Worm (Caenorhabditis elegans) whole organism, L4 larva: ENCODE measurements around the gene F07A11.1.

ENCODE experiments used
- F26F4.8 ChIP-seq: fragments of 200-800 bp; sonication (Bioruptor generic); conservative IDR thresholded peaks from 2 replicates; pipeline ENCODE4 v1.3.6; 2022; ENCODE audit warnings: missing genetic modification characterization, missing compliant biosample characterization
- F37D6.2 ChIP-seq: sonication (generic microtip); optimal IDR thresholded peaks from 2 replicates; lab custom pipeline; 2016; ENCODE audit warnings: mild to moderate bottlenecking, missing genetic modification characterization, missing compliant biosample characterization
- F44E2.7 ChIP-seq: fragments of 200-800 bp; sonication (Bioruptor generic); IDR thresholded peaks from 2 replicates; pipeline ENCODE4 v2.1.2; 2022; ENCODE audit warnings: missing genetic modification characterization, missing compliant biosample characterization
- T26A8.4 ChIP-seq: fragments of 200-800 bp; sonication (Bioruptor generic); IDR thresholded peaks from 2 replicates; pipeline ENCODE4 v1.3.6; 2022; ENCODE audit warnings: missing genetic modification characterization, missing compliant biosample characterization
- Y75B8A.6 ChIP-seq: fragments of 200-800 bp; sonication (Bioruptor generic); IDR thresholded peaks from 2 replicates; pipeline ENCODE4 v1.3.6; 2022; ENCODE audit warnings: missing genetic modification reagents, missing genetic modification characterization, missing compliant biosample characterization
- ama-1 ChIP-seq: fragments of 150-350 bp; optimal IDR thresholded peaks from 2 replicates; lab custom pipeline; 2014; ENCODE audit warnings: inconsistent platforms, mixed read lengths
- ceh-28 ChIP-seq: fragments of 150-350 bp; optimal IDR thresholded peaks from 2 replicates; lab custom pipeline; 2014; ENCODE audit warnings: missing biosample characterization, missing genetic modification reagents, missing genetic modification characterization
- ces-1 ChIP-seq: fragments of 150-350 bp; sonication (generic microtip); optimal IDR thresholded peaks from 4 replicates; lab custom pipeline; 2014; ENCODE audit warnings: missing biosample characterization, missing genetic modification reagents, missing genetic modification characterization
- ctbp-1 ChIP-seq: fragments of 200-800 bp; sonication (Bioruptor generic); IDR thresholded peaks from 2 replicates; pipeline ENCODE4 v1.3.6; 2022; ENCODE audit warnings: missing genetic modification reagents, missing genetic modification characterization, missing compliant biosample characterization
- dmd-8 ChIP-seq: fragments of 200-800 bp; sonication (Bioruptor generic); IDR thresholded peaks from 2 replicates; pipeline ENCODE4 v1.3.6; 2022; ENCODE audit warnings: missing genetic modification characterization, missing compliant biosample characterization
- dpl-1 ChIP-seq: fragments of 150-350 bp; optimal IDR thresholded peaks from 2 replicates; lab custom pipeline; 2014; ENCODE audit warnings: missing biosample characterization, missing genetic modification reagents, missing genetic modification characterization
- hlh-11 ChIP-seq: fragments of 200-800 bp; sonication (Bioruptor generic); optimal IDR thresholded peaks from 2 replicates; lab custom pipeline; 2018; ENCODE audit warnings: mild to moderate bottlenecking, missing genetic modification characterization, missing compliant biosample characterization
- hlh-30 ChIP-seq: sonication (generic microtip); optimal IDR thresholded peaks from 2 replicates; lab custom pipeline; 2017; ENCODE audit warnings: antibody characterized with exemption, mild to moderate bottlenecking, missing genetic modification characterization, missing compliant biosample characterization; ENCODE audit not compliant: insufficient read depth
- lim-7 ChIP-seq: fragments of 200-800 bp; sonication (Bioruptor generic); IDR thresholded peaks from 2 replicates; pipeline ENCODE4 v1.3.6; 2022; ENCODE audit warnings: missing genetic modification characterization, missing compliant biosample characterization
- lin-1 ChIP-seq: fragments of 200-800 bp; sonication (Bioruptor generic); IDR thresholded peaks from 2 replicates; pipeline ENCODE4 v1.3.6; 2022; ENCODE audit warnings: missing genetic modification reagents, missing genetic modification characterization, missing compliant biosample characterization
- lin-13 ChIP-seq: fragments of 150-350 bp; optimal IDR thresholded peaks from 2 replicates; lab custom pipeline; 2014; ENCODE audit warnings: missing biosample characterization, missing genetic modification reagents, missing genetic modification characterization
- lin-15B ChIP-seq: fragments of 150-350 bp; sonication (generic microtip); optimal IDR thresholded peaks from 3 replicates; lab custom pipeline; 2014; ENCODE audit warnings: missing biosample characterization, missing genetic modification characterization
- lin-29 ChIP-seq: fragments of 200-800 bp; sonication (Bioruptor generic); IDR thresholded peaks from 2 replicates; pipeline ENCODE4 v1.3.6; 2022; ENCODE audit warnings: missing genetic modification reagents, missing genetic modification characterization, missing compliant biosample characterization
- lin-38 ChIP-seq: fragments of 200-800 bp; sonication (Bioruptor generic); IDR thresholded peaks from 2 replicates; pipeline ENCODE4 v1.3.6; 2022; ENCODE audit warnings: missing genetic modification reagents, missing genetic modification characterization, missing compliant biosample characterization
- lir-3 ChIP-seq: sonication (generic microtip); optimal IDR thresholded peaks from 2 replicates; lab custom pipeline; 2016; ENCODE audit warnings: mild to moderate bottlenecking, missing genetic modification characterization, missing compliant biosample characterization
- lsy-2 ChIP-seq, 2 experiments: fragments of 150-350 bp in 1 of 2; sonication (generic microtip) in 1 of 2; optimal IDR thresholded peaks; 2 replicates each; lab custom pipeline; 2014 to 2017; ENCODE audit warnings: missing biosample characterization in 2 of 2, missing genetic modification characterization in 2 of 2
- madf-5 ChIP-seq, 2 experiments: fragments of 200-800 bp; sonication (Bioruptor generic); IDR thresholded peaks; 2 replicates each; pipeline ENCODE4 v1.3.6; 2022; ENCODE audit warnings: missing compliant biosample characterization in 2 of 2, missing genetic modification characterization in 2 of 2
- madf-9 ChIP-seq: fragments of 200-800 bp; sonication (Bioruptor generic); conservative IDR thresholded peaks from 2 replicates; pipeline ENCODE4 v1.3.6; 2022; ENCODE audit warnings: missing genetic modification reagents, missing genetic modification characterization, missing compliant biosample characterization
- mdl-1 ChIP-seq, 2 experiments: fragments of 150-350 bp in 1 of 2; sonication (generic microtip) in 1 of 2; optimal IDR thresholded peaks; 2 replicates each; lab custom pipeline; 2014 to 2017; ENCODE audit warnings: missing biosample characterization in 2 of 2, missing genetic modification characterization in 2 of 2
- mdt-29 ChIP-seq: fragments of 200-800 bp; sonication (Bioruptor generic); IDR thresholded peaks from 2 replicates; pipeline ENCODE4 v1.3.6; 2022; ENCODE audit warnings: missing genetic modification reagents, missing genetic modification characterization, missing compliant biosample characterization
- mes-2 ChIP-seq: sonication (generic microtip); optimal IDR thresholded peaks from 2 replicates; lab custom pipeline; 2016; ENCODE audit warnings: missing genotype, mild to moderate bottlenecking, missing genetic modification characterization, missing compliant biosample characterization; ENCODE audit not compliant: poor library complexity, severe bottlenecking
- mxl-2 ChIP-seq: fragments of 200-800 bp; sonication (Bioruptor generic); conservative IDR thresholded peaks from 2 replicates; pipeline ENCODE4 v1.3.6; 2022; ENCODE audit warnings: missing genetic modification reagents, missing genetic modification characterization, missing compliant biosample characterization
- mxl-3 ChIP-seq: fragments of 200-800 bp; sonication (Bioruptor generic); optimal IDR thresholded peaks from 2 replicates; lab custom pipeline; 2018; ENCODE audit warnings: mild to moderate bottlenecking, missing genetic modification characterization, missing compliant biosample characterization
- nhr-102 ChIP-seq: sonication (generic microtip); optimal IDR thresholded peaks from 2 replicates; lab custom pipeline; 2016; ENCODE audit warnings: mild to moderate bottlenecking, missing genetic modification characterization, moderate library complexity, missing compliant biosample characterization
- nhr-237 ChIP-seq: sonication (generic microtip); optimal IDR thresholded peaks from 2 replicates; lab custom pipeline; 2017; ENCODE audit warnings: missing biosample characterization, missing genetic modification characterization
- nhr-48 ChIP-seq: sonication (generic microtip); optimal IDR thresholded peaks from 2 replicates; lab custom pipeline; 2016; ENCODE audit warnings: mild to moderate bottlenecking, missing genetic modification characterization, missing compliant biosample characterization
- nhr-6 ChIP-seq: fragments of 150-350 bp; optimal IDR thresholded peaks from 2 replicates; lab custom pipeline; 2014; ENCODE audit warnings: missing biosample characterization, missing genetic modification characterization
- pha-4 ChIP-seq, 2 experiments: fragments of 150-350 bp in 1 of 2; fragments of 200-800 bp in 1 of 2; sonication (Bioruptor generic) in 1 of 2; IDR thresholded peaks in 1 of 2; optimal IDR thresholded peaks in 1 of 2; 2 replicates each; pipeline versions ENCODE4 v1.3.6 to Lab custom; 2014 to 2022; ENCODE audit warnings: missing genetic modification characterization in 2 of 2, missing genetic modification reagents in 2 of 2, missing biosample characterization in 1 of 2, missing compliant biosample characterization in 1 of 2
- set-16 ChIP-seq: fragments of 200-800 bp; sonication (Bioruptor generic); IDR thresholded peaks from 2 replicates; pipeline ENCODE4 v1.3.6; 2022; ENCODE audit warnings: missing genetic modification reagents, missing genetic modification characterization, missing compliant biosample characterization
- skn-1 ChIP-seq: fragments of 150-350 bp; optimal IDR thresholded peaks from 2 replicates; lab custom pipeline; 2014; ENCODE audit warnings: missing biosample characterization, missing genetic modification characterization
- snpc-1.2 ChIP-seq: fragments of 200-800 bp; sonication (Bioruptor generic); IDR thresholded peaks from 2 replicates; pipeline ENCODE4 v1.3.6; 2022; ENCODE audit warnings: missing genetic modification reagents, missing genetic modification characterization, missing compliant biosample characterization
- snpc-4 ChIP-seq: fragments of 150-350 bp; optimal IDR thresholded peaks from 2 replicates; lab custom pipeline; 2014; ENCODE audit warnings: missing biosample characterization, missing genetic modification characterization
- tra-1 ChIP-seq: fragments of 200-800 bp; sonication (Bioruptor generic); IDR thresholded peaks from 2 replicates; pipeline ENCODE4 v1.3.6; 2022; ENCODE audit warnings: missing genetic modification reagents, missing genetic modification characterization, missing compliant biosample characterization
- unc-39 ChIP-seq: sonication (generic microtip); optimal IDR thresholded peaks from 2 replicates; lab custom pipeline; 2017; ENCODE audit warnings: missing biosample characterization, missing genetic modification characterization
- unc-62 ChIP-seq, 3 experiments: fragments of 150-350 bp in 1 of 3; sonication (generic microtip); optimal IDR thresholded peaks in 2 of 3; peaks in 1 of 3; 1 replicate in 1 of 3; 2 replicates in 2 of 3; lab custom pipeline; 2014 to 2017; ENCODE audit warnings: missing biosample characterization in 3 of 3, missing genetic modification characterization in 3 of 3, missing genetic modification reagents in 3 of 3, missing genotype in 1 of 3
- zag-1 ChIP-seq: fragments of 150-350 bp; optimal IDR thresholded peaks from 2 replicates; lab custom pipeline; 2014; ENCODE audit warnings: missing biosample characterization, missing genetic modification characterization
- zfp-3 ChIP-seq: fragments of 200-800 bp; sonication (Bioruptor generic); conservative IDR thresholded peaks from 2 replicates; pipeline ENCODE4 v1.3.6; 2022; ENCODE audit warnings: missing genetic modification reagents, missing genetic modification characterization, missing compliant biosample characterization
- zip-11 ChIP-seq: fragments of 200-800 bp; sonication (Bioruptor generic); IDR thresholded peaks from 2 replicates; pipeline ENCODE4 v1.3.6; 2022; ENCODE audit warnings: missing genetic modification characterization, missing compliant biosample characterization
- zip-2 ChIP-seq: fragments of 150-350 bp; optimal IDR thresholded peaks from 2 replicates; lab custom pipeline; 2014; ENCODE audit warnings: missing biosample characterization, missing genetic modification characterization

F07A11.1 gene

ce11 chrII:11602387-11602960 lies 10.6 kb upstream of the F07A11.1 start:
- TF ChIP-seq set-16 (0 out of 2 replicates have a peak, but pooled peaks have one; percentile 22), hlh-11 (tag; lab: Kevin White, UChicago) (peak; percentile 34), zag-1 (no peak), dmd-8 (GFP tag; lab: Robert Waterston, UW) (no peak), dpl-1 (no peak), mdl-1 (tag; optimal IDR thresholded peaks at IDR 0.05; lab: Kevin White, UChicago) (no peak), nhr-102 (tag; lab: Kevin White, UChicago) (no peak), unc-62 (GFP tag; optimal IDR thresholded peaks at IDR 0.05 in 1 of 2; lab: Kevin White, UChicago) (peak in 1 of 2 experiments; percentile 57), unc-62 (tag; optimal IDR thresholded peaks at IDR 0.05; lab: Kevin White, UChicago) (no peak), lin-1 (GFP tag; lab: Robert Waterston, UW) (no peak), unc-39 (tag; lab: Kevin White, UChicago) (no peak), Y75B8A.6 (GFP tag; lab: Robert Waterston, UW) (no peak)

- TF ChIP-seq F26F4.8 (GFP tag; lab: Robert Waterston, UW) (no peak), madf-9 (GFP tag; lab: Robert Waterston, UW) (no peak), lin-38 (no peak)
Measured at ce11 chrII:11600711-11601110, 8.8 kb upstream of the F07A11.1 start, which contains the start of gene F07A11.4. TSS of gene F07A11.4 (plus strand) at chrII:11601011.

DNA sequence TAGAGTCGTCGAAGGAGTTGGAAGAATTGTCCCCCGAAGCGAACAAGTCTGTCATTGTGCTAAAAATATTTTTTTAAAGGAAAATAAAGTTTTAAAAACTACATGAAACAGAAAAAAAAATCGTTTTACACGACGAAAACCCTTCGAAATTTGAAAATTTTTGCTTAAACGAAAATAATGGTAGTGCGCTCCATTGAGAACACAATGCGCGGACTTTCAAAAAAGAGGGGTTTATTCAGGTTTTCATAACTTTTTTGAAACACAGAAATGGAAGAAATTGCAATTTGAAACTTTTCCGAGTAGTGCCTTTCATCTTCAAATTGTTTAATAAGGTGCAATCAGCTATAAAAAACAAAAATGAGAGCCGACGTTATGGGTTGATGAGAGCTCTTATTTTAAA lies 7.8 kb upstream of the F07A11.1 start, which contains the start of gene npp-5:
Gene npp-5 (minus strand): TSS at position 59 of the 400 bp plus-strand sequence.
- peak in 1 of 2 experiments; percentile 20 for TF ChIP-seq lsy-2 (tag; optimal IDR thresholded peaks at IDR 0.05; lab: Kevin White, UChicago)
- TF ChIP-seq mdt-29 (GFP tag; lab: Robert Waterston, UW), result no peak
- TF ChIP-seq zip-11 (GFP tag; lab: Robert Waterston, UW), result no peak
- TF ChIP-seq ama-1 (lab: Kevin White, UChicago), result no peak
- peak; percentile 85 for TF ChIP-seq dpl-1
- TF ChIP-seq lin-38, result peak; percentile 78
- TF ChIP-seq lin-1 (GFP tag; lab: Robert Waterston, UW), result no peak
- no peak for TF ChIP-seq F37D6.2 (tag; lab: Kevin White, UChicago)
- no peak for TF ChIP-seq pha-4 (GFP tag; IDR thresholded peaks at IDR 0.05; lab: Robert Waterston, UW)
- TF ChIP-seq pha-4 (tag; optimal IDR thresholded peaks at IDR 0.05; lab: Kevin White, UChicago), result no peak
- peak; percentile 3 for TF ChIP-seq hlh-30 (tag; lab: Kevin White, UChicago)
- TF ChIP-seq nhr-6, result peak; percentile 41
- TF ChIP-seq, all 104 proteins: peak for 5

DNA sequence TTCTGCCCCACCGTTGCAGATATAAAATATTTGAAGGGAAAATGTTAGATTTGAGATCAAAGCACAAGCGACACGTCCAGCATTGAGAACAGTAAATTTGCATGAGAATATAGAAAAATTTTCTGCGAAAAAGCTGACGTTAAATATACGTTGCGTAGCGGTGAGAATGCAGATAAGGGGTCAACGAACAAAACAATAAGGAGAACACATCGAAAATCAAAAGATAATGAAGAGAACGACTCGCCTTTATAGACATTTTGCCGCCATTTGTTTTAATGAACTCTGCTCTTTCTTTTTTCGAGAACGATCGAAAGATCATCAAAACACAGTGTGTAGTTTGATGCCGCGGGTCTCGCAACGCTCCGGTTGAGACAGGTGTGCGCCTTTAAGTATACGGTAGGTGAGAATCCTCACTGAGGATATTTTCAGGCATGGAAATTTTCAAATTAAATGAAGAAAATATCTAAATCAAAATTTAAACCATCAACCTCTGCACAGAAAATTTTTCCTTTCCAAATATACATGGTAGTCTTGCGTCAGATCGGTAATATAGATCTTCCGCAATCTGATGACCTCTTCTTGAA lies 4.3 kb upstream of the F07A11.1 start:
- no peak for TF ChIP-seq lir-3
- no peak for TF ChIP-seq mxl-2 (GFP tag; lab: Robert Waterston, UW)
- no peak for TF ChIP-seq ces-1 (GFP tag; lab: Kevin White, UChicago)
- no peak for TF ChIP-seq zfp-3 (GFP tag; lab: Robert Waterston, UW)
- no peak for TF ChIP-seq lin-13 (GFP tag; lab: Kevin White, UChicago)
- TF ChIP-seq ceh-28 (tag; lab: Kevin White, UChicago), result no peak
- no peak for TF ChIP-seq dmd-8 (GFP tag; lab: Robert Waterston, UW)
- no peak for TF ChIP-seq tra-1
- no peak for TF ChIP-seq lim-7 (GFP tag; lab: Robert Waterston, UW)
- TF ChIP-seq snpc-1.2, result 0 out of 2 replicates have a peak, but pooled peaks have one; percentile 23
- TF ChIP-seq skn-1, result no peak
- no peak for TF ChIP-seq mes-2 (tag; lab: Kevin White, UChicago)
- no peak for TF ChIP-seq snpc-4
- TF ChIP-seq nhr-48, result peak; percentile 41
- TF ChIP-seq ctbp-1 (GFP tag; lab: Robert Waterston, UW), result no peak
- no peak for TF ChIP-seq zip-11 (GFP tag; lab: Robert Waterston, UW)
- TF ChIP-seq lin-29 (GFP tag; lab: Robert Waterston, UW), result no peak
- no peak for TF ChIP-seq madf-5 (GFP tag; IDR thresholded peaks at IDR 0.05; lab: Robert Waterston, UW)
- TF ChIP-seq nhr-237 (tag; lab: Kevin White, UChicago), result no peak
- TF ChIP-seq lin-15B, result no peak
- TF ChIP-seq F44E2.7, result no peak
- TF ChIP-seq T26A8.4, result no peak
- no peak for TF ChIP-seq zip-2 (tag; lab: Kevin White, UChicago)
- no peak for TF ChIP-seq mxl-3 (GFP tag; lab: Kevin White, UChicago)
